Fruit fly (Drosophila melanogaster): ENCODE data around the gene asl.
A peak's percentile ranks its signal among the peaks of the same experiment; 100 is the strongest.

asl gene

DNA sequence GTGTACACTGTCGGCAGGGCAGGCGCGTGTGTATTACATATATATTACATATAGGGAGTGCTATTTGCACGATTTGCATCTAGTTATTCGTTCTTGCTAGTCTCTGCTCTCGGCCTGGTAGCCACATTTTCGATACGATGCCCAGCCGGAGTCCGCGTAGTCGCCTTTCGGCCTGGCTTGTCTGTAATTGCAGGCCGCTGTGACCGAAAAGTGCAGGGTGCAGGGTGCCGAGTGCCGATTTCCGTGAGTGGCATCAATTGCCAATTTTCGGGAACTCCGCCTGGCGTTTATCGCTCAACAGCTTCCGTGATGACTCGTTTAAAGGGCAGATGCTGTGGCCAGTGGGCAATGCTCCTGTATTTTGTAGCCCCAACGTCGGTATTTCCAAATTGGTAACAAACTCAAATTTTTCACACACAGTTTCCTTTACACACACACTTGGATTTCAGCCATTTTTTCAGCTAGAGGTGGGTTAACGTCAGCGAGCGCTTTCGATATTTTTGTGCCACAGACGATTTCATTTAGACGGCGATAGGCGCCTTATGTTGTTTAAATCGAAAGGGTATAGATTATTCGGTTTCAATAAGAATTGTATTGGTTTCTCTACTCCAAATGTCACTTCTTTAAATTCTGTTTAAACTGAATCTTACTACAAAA is 18.4 kb downstream of the asl start, which contains the start of gene CG2926:
Gene CG2926 (minus strand): TSS at position 518 of the 657 bp plus-strand sequence.
- peak; percentile 18 for TF ChIP-seq CG31627 (GFP tag; optimal IDR thresholded peaks at IDR 0.05)
- no peak for TF ChIP-seq Gug (GFP tag; IDR thresholded peaks at IDR 0.05)
- no peak for TF ChIP-seq Sox102F (GFP tag; optimal IDR thresholded peaks at IDR 0.05)
- TF ChIP-seq Blimp-1 (GFP tag; optimal IDR thresholded peaks at IDR 0.05), result no peak
- no peak for TF ChIP-seq spab (GFP tag; optimal IDR thresholded peaks at IDR 0.05)
- TF ChIP-seq Hr38 (GFP tag; optimal IDR thresholded peaks at IDR 0.05), result no peak
- TF ChIP-seq CG9139 (GFP tag; optimal IDR thresholded peaks at IDR 0.05), result no peak
- no peak for TF ChIP-seq CG11902 (GFP tag; optimal IDR thresholded peaks at IDR 0.05)
- no peak for TF ChIP-seq CG4318 (GFP tag; optimal IDR thresholded peaks at IDR 0.05)
- no peak for TF ChIP-seq salr (GFP tag; optimal IDR thresholded peaks at IDR 0.05)
- no peak for TF ChIP-seq achi (GFP tag; optimal IDR thresholded peaks at IDR 0.05)
- TF ChIP-seq Lpt (GFP tag; optimal IDR thresholded peaks at IDR 0.05), result no peak
- peak; percentile 31 for TF ChIP-seq cyc (GFP tag; optimal IDR thresholded peaks at IDR 0.05)
- TF ChIP-seq CG8632 (GFP tag; optimal IDR thresholded peaks at IDR 0.05), result no peak
- TF ChIP-seq Sox15 (GFP tag; optimal IDR thresholded peaks at IDR 0.05), result no peak
- TF ChIP-seq Sox14 (GFP tag; optimal IDR thresholded peaks at IDR 0.05), result no peak
- peak; percentile 40 for TF ChIP-seq lz (GFP tag; optimal IDR thresholded peaks at IDR 0.05)
- no peak for TF ChIP-seq CG34406 (GFP tag; optimal IDR thresholded peaks at IDR 0.05)
- no peak for TF ChIP-seq net (GFP tag; optimal IDR thresholded peaks at IDR 0.05)
- TF ChIP-seq acj6 (GFP tag; optimal IDR thresholded peaks at IDR 0.05), result no peak
- peak; percentile 28; the same call in 1 of the 2 replicates for TF ChIP-seq CG15336 (GFP tag; IDR thresholded peaks at IDR 0.05)
- TF ChIP-seq CG3919 (GFP tag; optimal IDR thresholded peaks at IDR 0.05), result no peak
- TF ChIP-seq OdsH (GFP tag; optimal IDR thresholded peaks at IDR 0.05), result no peak
- TF ChIP-seq CG32006 (GFP tag; optimal IDR thresholded peaks at IDR 0.05), result no peak
- TF ChIP-seq Ets96B (tag; optimal IDR thresholded peaks at IDR 0.05), result no peak
- TF ChIP-seq Eip93F (GFP tag; optimal IDR thresholded peaks at IDR 0.05), result no peak
- TF ChIP-seq CG6854 (GFP tag; optimal IDR thresholded peaks at IDR 0.05), result peak; percentile 45
- no peak for TF ChIP-seq Hr4 (GFP tag; optimal IDR thresholded peaks at IDR 0.05)
- TF ChIP-seq Ets21C (GFP tag; optimal IDR thresholded peaks at IDR 0.05), result no peak
- no peak for TF ChIP-seq CG6276 (GFP tag; optimal IDR thresholded peaks at IDR 0.05)
- TF ChIP-seq CG3032 (tag; optimal IDR thresholded peaks at IDR 0.05), result no peak
- TF ChIP-seq vri (GFP tag; optimal IDR thresholded peaks at IDR 0.05), result no peak
- peak; percentile 43 for TF ChIP-seq esn (GFP tag; optimal IDR thresholded peaks at IDR 0.05)
- TF ChIP-seq ss (GFP tag; optimal IDR thresholded peaks at IDR 0.05), result no peak
- TF ChIP-seq CG7368 (GFP tag; optimal IDR thresholded peaks at IDR 0.05), result no peak
- TF ChIP-seq CG6163 (GFP tag; IDR thresholded peaks at IDR 0.05), result no peak; the same call in 2 of the 3 replicates

- TF ChIP-seq cyc (GFP tag; optimal IDR thresholded peaks at IDR 0.05) (peak; percentile 16), Eip75B (GFP tag; optimal IDR thresholded peaks at IDR 0.05) (no peak), Met (GFP tag; optimal IDR thresholded peaks at IDR 0.05) (peak; percentile 44), CG16779 (tag; optimal IDR thresholded peaks at IDR 0.05) (no peak), Gug (GFP tag; IDR thresholded peaks at IDR 0.05) (no peak), CG31627 (GFP tag; optimal IDR thresholded peaks at IDR 0.05) (peak; percentile 2), CG11902 (GFP tag; optimal IDR thresholded peaks at IDR 0.05) (no peak)
Measured at dm6 chr3R:5573883-5574282, 32.5 kb downstream of the asl start.
